Fruit fly (Drosophila melanogaster): ENCODE measurements around the gene Vps15.

DNA sequence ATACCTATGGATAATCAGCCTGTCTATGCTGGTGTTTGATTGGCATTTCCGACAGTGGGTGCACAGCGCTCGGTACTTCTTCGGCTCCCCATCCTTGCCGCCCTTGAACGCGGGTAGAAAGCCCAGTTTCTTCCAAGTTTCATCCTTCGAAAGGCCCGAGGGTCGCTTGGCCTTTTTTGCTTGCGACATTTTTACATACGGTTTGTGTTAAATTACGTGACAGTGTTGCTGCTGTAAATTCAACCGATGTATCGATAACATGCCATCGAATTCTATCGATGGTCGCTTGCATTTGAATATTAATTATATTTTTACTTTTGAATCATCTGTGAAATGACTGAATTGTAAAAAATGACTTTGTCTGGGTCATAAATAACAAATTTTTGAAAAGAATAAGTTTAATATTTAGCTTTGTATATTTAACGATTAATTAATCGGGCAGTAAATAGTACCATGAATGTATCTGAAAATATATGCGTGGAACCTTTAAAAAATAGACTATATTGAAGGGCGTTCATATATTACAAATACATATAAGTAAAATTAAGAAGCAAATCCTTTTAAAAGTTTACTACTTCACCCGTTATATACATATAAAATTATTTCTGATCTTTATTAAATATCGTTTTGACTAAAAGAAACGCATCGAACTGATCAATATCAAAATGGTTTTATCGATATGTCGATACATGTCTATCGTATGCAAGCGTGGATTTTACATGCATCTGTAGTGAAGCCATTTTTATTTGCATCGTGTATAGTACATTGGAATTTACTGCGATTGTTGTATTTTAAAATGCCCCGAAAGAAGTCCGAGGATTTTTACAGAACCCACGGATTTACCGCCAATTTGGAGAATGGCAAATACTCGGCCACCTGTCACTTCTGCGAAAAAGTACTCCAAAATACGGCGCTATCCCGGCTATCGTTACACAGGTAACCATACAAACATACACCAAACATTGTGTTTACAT, 12.9 kb upstream of the Vps15 start, which contains the start of the genes Ibf2 and Ibf1:
- TF ChIP-seq Hr78 (GFP tag; optimal IDR thresholded peaks at IDR 0.05), result no peak
- no peak for TF ChIP-seq dsf (GFP tag; optimal IDR thresholded peaks at IDR 0.05; ENCODE audit: borderline replicate concordance)
- no peak for TF ChIP-seq GATAd (GFP tag; optimal IDR thresholded peaks at IDR 0.05)
- no peak for TF ChIP-seq CrebA (GFP tag; optimal IDR thresholded peaks at IDR 0.05; ENCODE audit: borderline replicate concordance)
- no peak for TF ChIP-seq Sp1 (GFP tag; optimal IDR thresholded peaks at IDR 0.05)
- no peak for TF ChIP-seq Dfd (GFP tag; optimal IDR thresholded peaks at IDR 0.05)

Measured in whole organism, wandering third instar larva.